Fruit fly (Drosophila melanogaster): ENCODE results near the gene MagR.

The MagR gene

dm6 chrX:15703720-15704206, 30.3 kb upstream of the MagR start, which contains the start of the genes Pis and Hap40 (continued):
- peak; percentile 69 for TF ChIP-seq CG10267 (tag; optimal IDR thresholded peaks at IDR 0.05)
- TF ChIP-seq CG11723 (GFP tag; optimal IDR thresholded peaks at IDR 0.05): no peak
- TF ChIP-seq Dp (GFP tag; optimal IDR thresholded peaks at IDR 0.05): no peak
- 0 out of 3 replicates have a peak, but pooled peaks have one; percentile 31 for TF ChIP-seq H15 (GFP tag; IDR thresholded peaks at IDR 0.05)
- no peak for TF ChIP-seq Stat92E (GFP tag; optimal IDR thresholded peaks at IDR 0.05)
- no peak for TF ChIP-seq gcm2 (GFP tag; optimal IDR thresholded peaks at IDR 0.05)
- peak; percentile 41 for TF ChIP-seq gro (GFP tag; optimal IDR thresholded peaks at IDR 0.05)
- TF ChIP-seq hth (optimal IDR thresholded peaks at IDR 0.05): no peak
- TF ChIP-seq CG12942 (GFP tag; optimal IDR thresholded peaks at IDR 0.05): peak; percentile 55
- no peak for TF ChIP-seq CG3838 (GFP tag; optimal IDR thresholded peaks at IDR 0.05)
- TF ChIP-seq sens (GFP tag): peak; percentile 91
- peak; percentile 77 for TF ChIP-seq CG4617 (GFP tag; optimal IDR thresholded peaks at IDR 0.05; ENCODE audit: borderline replicate concordance)
- TF ChIP-seq Nf-YC (tag; optimal IDR thresholded peaks at IDR 0.05): peak; percentile 64
- peak; percentile 13 for TF ChIP-seq CTCF (GFP tag; optimal IDR thresholded peaks at IDR 0.05)
- TF ChIP-seq D (optimal IDR thresholded peaks at IDR 0.05): no peak
- peak; percentile 29 for TF ChIP-seq D (GFP tag; optimal IDR thresholded peaks at IDR 0.05)
- TF ChIP-seq CG9437 (GFP tag; optimal IDR thresholded peaks at IDR 0.05): peak; percentile 49
- no peak for TF ChIP-seq MESR4 (GFP tag; optimal IDR thresholded peaks at IDR 0.05)
- TF ChIP-seq esg (GFP tag; conservative IDR thresholded peaks at IDR 0.05): peak; percentile 75
- no peak for TF ChIP-seq CG1024 (GFP tag; IDR thresholded peaks at IDR 0.05)
- peak; percentile 43 for TF ChIP-seq tx (GFP tag; optimal IDR thresholded peaks at IDR 0.05)
- peak; percentile 67 for TF ChIP-seq CG9727 (GFP tag; optimal IDR thresholded peaks at IDR 0.05)
- peak; percentile 67; the same call in 2 of the 3 replicates for TF ChIP-seq zfh1 (GFP tag; IDR thresholded peaks at IDR 0.05)
- peak; percentile 33 for TF ChIP-seq CG12299 (tag; optimal IDR thresholded peaks at IDR 0.05)
- TF ChIP-seq Vsx1 (GFP tag; optimal IDR thresholded peaks at IDR 0.05): no peak
- no peak for TF ChIP-seq CG11398 (GFP tag; optimal IDR thresholded peaks at IDR 0.05)
- peak; percentile 35 for TF ChIP-seq bab2 (GFP tag; optimal IDR thresholded peaks at IDR 0.05)
- no peak for TF ChIP-seq emc (GFP tag; optimal IDR thresholded peaks at IDR 0.05)
- 0 out of 2 replicates have a peak, but pooled peaks have one; percentile 34 for TF ChIP-seq Oaz (GFP tag; IDR thresholded peaks at IDR 0.05)
- peak; percentile 67 for TF ChIP-seq ftz-f1 (GFP tag; optimal IDR thresholded peaks at IDR 0.05)
- TF ChIP-seq ranshi (GFP tag; IDR thresholded peaks at IDR 0.05): 0 out of 2 replicates have a peak, but pooled peaks have one; percentile 65
- peak; percentile 62 for TF ChIP-seq Xrp1 (GFP tag; IDR thresholded peaks at IDR 0.05)
- TF ChIP-seq CG2129 (GFP tag; IDR thresholded peaks at IDR 0.05; ENCODE audit: partially characterized antibody): no peak
- TF ChIP-seq CG10274 (GFP tag; optimal IDR thresholded peaks at IDR 0.05): no peak
- no peak for TF ChIP-seq inv (GFP tag; IDR thresholded peaks at IDR 0.05; ENCODE audit: partially characterized antibody)
- TF ChIP-seq CG31224 (GFP tag; IDR thresholded peaks at IDR 0.05): peak; percentile 58
- peak; percentile 70 for TF ChIP-seq fd96Cb (tag; optimal IDR thresholded peaks at IDR 0.05)
- TF ChIP-seq D19A (tag; optimal IDR thresholded peaks at IDR 0.05): peak; percentile 51
- no peak for TF ChIP-seq Hey (tag; optimal IDR thresholded peaks at IDR 0.05)
- peak; percentile 26; the same call in 1 of the 2 replicates for TF ChIP-seq H2.0 (GFP tag; IDR thresholded peaks at IDR 0.05)
- TF ChIP-seq her (GFP tag; optimal IDR thresholded peaks at IDR 0.05): no peak
- peak; percentile 25 for TF ChIP-seq slou (GFP tag; optimal IDR thresholded peaks at IDR 0.05)
- no peak for TF ChIP-seq sqz (GFP tag; optimal IDR thresholded peaks at IDR 0.05)
- TF ChIP-seq CG15269 (tag; optimal IDR thresholded peaks at IDR 0.05): peak; percentile 78
- TF ChIP-seq chinmo (GFP tag; IDR thresholded peaks at IDR 0.05; ENCODE audit: partially characterized antibody): no peak
- TF ChIP-seq hb (GFP tag; IDR thresholded peaks at IDR 0.05; ENCODE audit: partially characterized antibody): no peak
- peak; percentile 27; the same call in 1 of the 2 replicates for TF ChIP-seq CG32767 (GFP tag; IDR thresholded peaks at IDR 0.05)
- TF ChIP-seq psq (GFP tag; optimal IDR thresholded peaks at IDR 0.05): peak; percentile 25
- TF ChIP-seq org-1 (GFP tag; optimal IDR thresholded peaks at IDR 0.05): no peak
- TF ChIP-seq CG10654 (GFP tag; optimal IDR thresholded peaks at IDR 0.05): peak; percentile 41
- TF ChIP-seq CG16779 (GFP tag; IDR thresholded peaks at IDR 0.05): no peak
- TF ChIP-seq pum (GFP tag; optimal IDR thresholded peaks at IDR 0.05): peak; percentile 49

Data from whole organism, embryonic.